Worm (Caenorhabditis elegans) whole organism, L4 larva: ENCODE measurements around the gene F42D1.4.

Experiments used
- F10B5.3 ChIP-seq: sonication (generic microtip); optimal IDR thresholded peaks from 2 replicates; lab custom pipeline; 2016; ENCODE audit warnings: mild to moderate bottlenecking, missing genetic modification characterization, missing compliant biosample characterization
- F26F4.8 ChIP-seq: fragments of 200-800 bp; sonication (Bioruptor generic); conservative IDR thresholded peaks from 2 replicates; pipeline ENCODE4 v1.3.6; 2022; ENCODE audit warnings: missing genetic modification characterization, missing compliant biosample characterization
- R02D3.7 ChIP-seq: fragments of 150-350 bp; sonication (generic microtip); optimal IDR thresholded peaks from 3 replicates; lab custom pipeline; 2014; ENCODE audit warnings: missing biosample characterization, missing genetic modification characterization
- T20F7.1 ChIP-seq: fragments of 200-800 bp; sonication (Bioruptor generic); optimal IDR thresholded peaks from 2 replicates; lab custom pipeline; 2018; ENCODE audit warnings: mild to moderate bottlenecking, missing genetic modification characterization, missing compliant biosample characterization
- Y105C5A.15 ChIP-seq: fragments of 200-800 bp; sonication (Bioruptor generic); IDR thresholded peaks from 2 replicates; pipeline ENCODE4 v1.3.6; 2022; ENCODE audit warnings: missing genetic modification characterization, missing compliant biosample characterization
- ZK546.5 ChIP-seq, 2 experiments: sonication (generic microtip); optimal IDR thresholded peaks; 2 replicates each; lab custom pipeline; 2017; ENCODE audit warnings: missing biosample characterization in 2 of 2, missing genetic modification characterization in 2 of 2
- aha-1 ChIP-seq: fragments of 150-350 bp; peaks from one replicate; lab custom pipeline; 2014; ENCODE audit warnings: missing biosample characterization, missing genetic modification characterization
- arid-1 ChIP-seq: fragments of 200-800 bp; sonication (Bioruptor generic); conservative IDR thresholded peaks from 2 replicates; pipeline ENCODE4 v1.3.6; 2022; ENCODE audit warnings: missing genetic modification reagents, missing genetic modification characterization, missing compliant biosample characterization
- attf-4 ChIP-seq: sonication (generic microtip); optimal IDR thresholded peaks from 3 replicates; lab custom pipeline; 2017; ENCODE audit warnings: missing biosample characterization, missing genetic modification characterization
- ceh-28 ChIP-seq: fragments of 150-350 bp; optimal IDR thresholded peaks from 2 replicates; lab custom pipeline; 2014; ENCODE audit warnings: missing biosample characterization, missing genetic modification reagents, missing genetic modification characterization
- ceh-32 ChIP-seq: sonication (generic microtip); optimal IDR thresholded peaks from 2 replicates; lab custom pipeline; 2016; ENCODE audit warnings: mild to moderate bottlenecking, missing genetic modification characterization, missing compliant biosample characterization; ENCODE audit not compliant: poor library complexity
- ceh-62 ChIP-seq: sonication (generic microtip); optimal IDR thresholded peaks from 2 replicates; lab custom pipeline; 2017; ENCODE audit warnings: missing biosample characterization, missing genetic modification characterization
- ceh-82 ChIP-seq: sonication (generic microtip); optimal IDR thresholded peaks from 2 replicates; lab custom pipeline; 2017; ENCODE audit warnings: missing biosample characterization, missing genetic modification characterization
- ces-1 ChIP-seq: fragments of 150-350 bp; sonication (generic microtip); optimal IDR thresholded peaks from 4 replicates; lab custom pipeline; 2014; ENCODE audit warnings: missing biosample characterization, missing genetic modification reagents, missing genetic modification characterization
- cey-2 ChIP-seq: sonication (generic microtip); optimal IDR thresholded peaks from 3 replicates; lab custom pipeline; 2017; ENCODE audit warnings: missing genetic modification characterization, mild to moderate bottlenecking, missing compliant biosample characterization, antibody characterized with exemption, borderline replicate concordance; ENCODE audit not compliant: insufficient read depth
- dmd-6 ChIP-seq: fragments of 200-800 bp; sonication (Bioruptor generic); IDR thresholded peaks from 2 replicates; pipeline ENCODE4 v1.3.6; 2022; ENCODE audit warnings: missing genetic modification reagents, missing genetic modification characterization, missing compliant biosample characterization
- dmd-9 ChIP-seq: fragments of 200-800 bp; sonication (Bioruptor generic); IDR thresholded peaks from 2 replicates; pipeline ENCODE4 v1.3.6; 2022; ENCODE audit warnings: missing genetic modification reagents, missing genetic modification characterization, missing compliant biosample characterization
- dpl-1 ChIP-seq: fragments of 150-350 bp; optimal IDR thresholded peaks from 2 replicates; lab custom pipeline; 2014; ENCODE audit warnings: missing biosample characterization, missing genetic modification reagents, missing genetic modification characterization
- dve-1 ChIP-seq: sonication (generic microtip); optimal IDR thresholded peaks from 2 replicates; lab custom pipeline; 2017; ENCODE audit warnings: antibody characterized with exemption, mild to moderate bottlenecking, missing genetic modification characterization, missing compliant biosample characterization; ENCODE audit not compliant: insufficient read depth
- egl-27 ChIP-seq: sonication (generic microtip); optimal IDR thresholded peaks from 3 replicates; lab custom pipeline; 2017; ENCODE audit warnings: missing biosample characterization, missing genetic modification reagents, missing genetic modification characterization
- egl-43 ChIP-seq: fragments of 200-800 bp; sonication (Bioruptor generic); IDR thresholded peaks from 2 replicates; pipeline ENCODE4 v1.3.6; 2022; ENCODE audit warnings: missing genetic modification reagents, missing genetic modification characterization, missing compliant biosample characterization
- fkh-10 ChIP-seq: fragments of 150-350 bp; optimal IDR thresholded peaks from 2 replicates; lab custom pipeline; 2014; ENCODE audit warnings: missing biosample characterization, missing genetic modification reagents, missing genetic modification characterization
- hif-1 ChIP-seq, 2 experiments: sonication (generic microtip); optimal IDR thresholded peaks; 2 replicates each; lab custom pipeline; 2016 to 2017; ENCODE audit warnings: missing compliant biosample characterization in 2 of 2, missing genetic modification characterization in 2 of 2, missing genetic modification reagents in 2 of 2, missing genotype in 2 of 2, mild to moderate bottlenecking in 1 of 2
- hlh-11 ChIP-seq: fragments of 200-800 bp; sonication (Bioruptor generic); optimal IDR thresholded peaks from 2 replicates; lab custom pipeline; 2018; ENCODE audit warnings: mild to moderate bottlenecking, missing genetic modification characterization, missing compliant biosample characterization
- jun-1 ChIP-seq: fragments of 150-350 bp; optimal IDR thresholded peaks from 2 replicates; lab custom pipeline; 2014; ENCODE audit warnings: missing biosample characterization, missing genetic modification reagents, missing genetic modification characterization
- lin-15B ChIP-seq: fragments of 150-350 bp; sonication (generic microtip); optimal IDR thresholded peaks from 3 replicates; lab custom pipeline; 2014; ENCODE audit warnings: missing biosample characterization, missing genetic modification characterization
- lin-29 ChIP-seq: fragments of 200-800 bp; sonication (Bioruptor generic); IDR thresholded peaks from 2 replicates; pipeline ENCODE4 v1.3.6; 2022; ENCODE audit warnings: missing genetic modification reagents, missing genetic modification characterization, missing compliant biosample characterization
- lin-38 ChIP-seq: fragments of 200-800 bp; sonication (Bioruptor generic); IDR thresholded peaks from 2 replicates; pipeline ENCODE4 v1.3.6; 2022; ENCODE audit warnings: missing genetic modification reagents, missing genetic modification characterization, missing compliant biosample characterization
- lir-3 ChIP-seq: sonication (generic microtip); optimal IDR thresholded peaks from 2 replicates; lab custom pipeline; 2016; ENCODE audit warnings: mild to moderate bottlenecking, missing genetic modification characterization, missing compliant biosample characterization
- madf-5 ChIP-seq, 2 experiments: fragments of 200-800 bp; sonication (Bioruptor generic); IDR thresholded peaks; 2 replicates each; pipeline ENCODE4 v1.3.6; 2022; ENCODE audit warnings: missing compliant biosample characterization in 2 of 2, missing genetic modification characterization in 2 of 2
- mdl-1 ChIP-seq, 2 experiments: fragments of 150-350 bp in 1 of 2; sonication (generic microtip) in 1 of 2; optimal IDR thresholded peaks; 2 replicates each; lab custom pipeline; 2014 to 2017; ENCODE audit warnings: missing biosample characterization in 2 of 2, missing genetic modification characterization in 2 of 2
- mdt-29 ChIP-seq: fragments of 200-800 bp; sonication (Bioruptor generic); IDR thresholded peaks from 2 replicates; pipeline ENCODE4 v1.3.6; 2022; ENCODE audit warnings: missing genetic modification reagents, missing genetic modification characterization, missing compliant biosample characterization
- mep-1 ChIP-seq: fragments of 150-350 bp; sonication (generic microtip); optimal IDR thresholded peaks from 3 replicates; lab custom pipeline; 2014; ENCODE audit warnings: missing biosample characterization, missing genetic modification characterization
- mes-2 ChIP-seq: sonication (generic microtip); optimal IDR thresholded peaks from 2 replicates; lab custom pipeline; 2016; ENCODE audit warnings: missing genotype, mild to moderate bottlenecking, missing genetic modification characterization, missing compliant biosample characterization; ENCODE audit not compliant: poor library complexity, severe bottlenecking
- mxl-2 ChIP-seq: fragments of 200-800 bp; sonication (Bioruptor generic); conservative IDR thresholded peaks from 2 replicates; pipeline ENCODE4 v1.3.6; 2022; ENCODE audit warnings: missing genetic modification reagents, missing genetic modification characterization, missing compliant biosample characterization
- nhr-11 ChIP-seq: fragments of 150-350 bp; optimal IDR thresholded peaks from 2 replicates; lab custom pipeline; 2014; ENCODE audit warnings: missing biosample characterization, missing genetic modification characterization
- nhr-111 ChIP-seq: fragments of 200-800 bp; sonication (Bioruptor generic); optimal IDR thresholded peaks from 2 replicates; lab custom pipeline; 2018; ENCODE audit warnings: mild to moderate bottlenecking, missing genetic modification characterization, missing compliant biosample characterization
- nhr-237 ChIP-seq: sonication (generic microtip); optimal IDR thresholded peaks from 2 replicates; lab custom pipeline; 2017; ENCODE audit warnings: missing biosample characterization, missing genetic modification characterization
- nhr-28 ChIP-seq: fragments of 150-350 bp; optimal IDR thresholded peaks from 2 replicates; lab custom pipeline; 2014; ENCODE audit warnings: missing biosample characterization, missing genetic modification characterization
- nhr-6 ChIP-seq: fragments of 150-350 bp; optimal IDR thresholded peaks from 2 replicates; lab custom pipeline; 2014; ENCODE audit warnings: missing biosample characterization, missing genetic modification characterization
- nhr-76 ChIP-seq: fragments of 150-350 bp; optimal IDR thresholded peaks from 2 replicates; lab custom pipeline; 2014; ENCODE audit warnings: missing biosample characterization, missing genetic modification characterization
- nhr-77 ChIP-seq: fragments of 150-350 bp; optimal IDR thresholded peaks from 2 replicates; lab custom pipeline; 2014; ENCODE audit warnings: missing biosample characterization, missing genetic modification characterization
- saeg-2 ChIP-seq: fragments of 200-800 bp; sonication (Bioruptor generic); IDR thresholded peaks from 2 replicates; pipeline ENCODE4 v1.3.6; 2022; ENCODE audit warnings: missing genetic modification reagents, missing genetic modification characterization, missing compliant biosample characterization
- snpc-4 ChIP-seq: fragments of 150-350 bp; optimal IDR thresholded peaks from 2 replicates; lab custom pipeline; 2014; ENCODE audit warnings: missing biosample characterization, missing genetic modification characterization
- spr-1 ChIP-seq: sonication (generic microtip); optimal IDR thresholded peaks from 2 replicates; lab custom pipeline; 2016; ENCODE audit warnings: mild to moderate bottlenecking, missing genetic modification characterization, missing compliant biosample characterization
- tag-97 ChIP-seq: fragments of 200-800 bp; sonication (Bioruptor generic); IDR thresholded peaks from 2 replicates; pipeline ENCODE4 v1.3.6; 2022; ENCODE audit warnings: missing genetic modification characterization, missing compliant biosample characterization
- tra-1 ChIP-seq: fragments of 200-800 bp; sonication (Bioruptor generic); IDR thresholded peaks from 2 replicates; pipeline ENCODE4 v1.3.6; 2022; ENCODE audit warnings: missing genetic modification reagents, missing genetic modification characterization, missing compliant biosample characterization
- unc-130 ChIP-seq: sonication (generic microtip); optimal IDR thresholded peaks from 2 replicates; lab custom pipeline; 2016; ENCODE audit warnings: missing genetic modification reagents, missing genetic modification characterization, missing compliant biosample characterization
- unc-62 ChIP-seq, 3 experiments: fragments of 150-350 bp in 1 of 3; sonication (generic microtip); optimal IDR thresholded peaks in 2 of 3; peaks in 1 of 3; 1 replicate in 1 of 3; 2 replicates in 2 of 3; lab custom pipeline; 2014 to 2017; ENCODE audit warnings: missing biosample characterization in 3 of 3, missing genetic modification characterization in 3 of 3, missing genetic modification reagents in 3 of 3, missing genotype in 1 of 3
- ztf-11 ChIP-seq: fragments of 150-350 bp; optimal IDR thresholded peaks from 2 replicates; lab custom pipeline; 2014; ENCODE audit warnings: missing biosample characterization, missing genetic modification characterization

F42D1.4 gene

ce11 chrX:14790320-14791048 is 16.6 kb upstream of the F42D1.4 start, which contains the start of gene tatn-1 (continued):
- 0 out of 2 replicates have a peak, but pooled peaks have one; percentile 11 for TF ChIP-seq arid-1 (GFP tag; lab: Robert Waterston, UW)
- TF ChIP-seq nhr-76 = no peak
- peak; percentile 97 for TF ChIP-seq hlh-11
- peak; percentile 84 for TF ChIP-seq cey-2 (tag; lab: Kevin White, UChicago)
- no peak for TF ChIP-seq egl-27 (tag; lab: Kevin White, UChicago)
- TF ChIP-seq nhr-111 (GFP tag; lab: Kevin White, UChicago) = no peak
- no peak for TF ChIP-seq snpc-4 (tag; lab: Kevin White, UChicago)
- peak; percentile 86 for TF ChIP-seq dve-1
- peak; percentile 40 to 88 for TF ChIP-seq hif-1 (tag; optimal IDR thresholded peaks at IDR 0.05; lab: Kevin White, UChicago)
- TF ChIP-seq mes-2 (tag; lab: Kevin White, UChicago) = no peak
- TF ChIP-seq ceh-28 (tag; lab: Kevin White, UChicago) = no peak
- no peak for TF ChIP-seq ceh-82 (tag; lab: Kevin White, UChicago)
- TF ChIP-seq aha-1 (tag; lab: Kevin White, UChicago) = peak; percentile 99
- TF ChIP-seq F26F4.8 (GFP tag; lab: Robert Waterston, UW) = no peak
- no peak for TF ChIP-seq ces-1 (GFP tag; lab: Kevin White, UChicago)
- no peak for TF ChIP-seq nhr-237 (tag; lab: Kevin White, UChicago)
- TF ChIP-seq unc-62 (GFP tag; optimal IDR thresholded peaks at IDR 0.05 in 1 of 2; lab: Kevin White, UChicago) = peak; percentile 59 to 100
- TF ChIP-seq unc-62 (tag; optimal IDR thresholded peaks at IDR 0.05; lab: Kevin White, UChicago) = no peak
- 0 out of 2 replicates have a peak, but pooled peaks have one; percentile 11 for TF ChIP-seq egl-43 (GFP tag; lab: Robert Waterston, UW)
- peak; percentile 85 for TF ChIP-seq tra-1 (GFP tag; lab: Robert Waterston, UW)
- TF ChIP-seq ztf-11 = no peak
- no peak for TF ChIP-seq dmd-9
- no peak for TF ChIP-seq Y105C5A.15 (GFP tag; lab: Robert Waterston, UW)
- TF ChIP-seq nhr-77 (tag; lab: Kevin White, UChicago) = peak; percentile 94
- peak; percentile 40 for TF ChIP-seq mep-1 (tag; lab: Kevin White, UChicago)
- no peak for TF ChIP-seq lin-29 (GFP tag; lab: Robert Waterston, UW)
- TF ChIP-seq attf-4 (tag; lab: Kevin White, UChicago) = no peak
- TF ChIP-seq ZK546.5 (tag; optimal IDR thresholded peaks at IDR 0.05; lab: Kevin White, UChicago) = no peak
- TF ChIP-seq R02D3.7 (tag; lab: Kevin White, UChicago) = no peak
- TF ChIP-seq spr-1 (tag; lab: Kevin White, UChicago) = peak; percentile 61
- TF ChIP-seq unc-130 (GFP tag; lab: Kevin White, UChicago) = no peak
- peak; percentile 53 for TF ChIP-seq jun-1
- TF ChIP-seq dpl-1 (GFP tag; lab: Kevin White, UChicago) = no peak
- peak; percentile 52 for TF ChIP-seq T20F7.1 (GFP tag; lab: Kevin White, UChicago)
- peak; percentile 83 for TF ChIP-seq nhr-28 (tag; lab: Kevin White, UChicago)
- TF ChIP-seq lin-15B (tag; lab: Kevin White, UChicago) = no peak
- 0 out of 2 replicates have a peak, but pooled peaks have one; percentile 27 for TF ChIP-seq mdt-29 (GFP tag; lab: Robert Waterston, UW)
- TF ChIP-seq mxl-2 (GFP tag; lab: Robert Waterston, UW) = 0 out of 2 replicates have a peak, but pooled peaks have one; percentile 3
- TF ChIP-seq ceh-62 (tag; lab: Kevin White, UChicago) = no peak
- peak; percentile 97 for TF ChIP-seq dmd-6 (GFP tag; lab: Robert Waterston, UW)
- no peak for TF ChIP-seq tag-97
- TF ChIP-seq F10B5.3 (tag; lab: Kevin White, UChicago) = no peak
- TF ChIP-seq saeg-2 (GFP tag; lab: Robert Waterston, UW) = peak; percentile 80; the same call in 1 of the 2 replicates
- no peak for TF ChIP-seq madf-5 (GFP tag; IDR thresholded peaks at IDR 0.05; lab: Robert Waterston, UW)
- no peak for TF ChIP-seq ceh-32 (tag; lab: Kevin White, UChicago)
- no peak for TF ChIP-seq fkh-10
- TF ChIP-seq lin-38 = peak; percentile 35
- TF ChIP-seq lir-3 (tag; lab: Kevin White, UChicago) = no peak
- TF ChIP-seq mdl-1 (tag; optimal IDR thresholded peaks at IDR 0.05; lab: Kevin White, UChicago) = peak; percentile 94 to 98
- no peak for TF ChIP-seq nhr-6 (tag; lab: Kevin White, UChicago)
- TF ChIP-seq nhr-11 (tag; lab: Kevin White, UChicago) = no peak
